Worm (Caenorhabditis elegans): ENCODE data around the gene C43H6.12.

Gene C43H6.12

ce11 chrX:2409243-2409741 is at the start of gene C43H6.12, which contains the start of gene trpp-12:
Gene C43H6.12 (plus strand): TSS chrX:2409607.
Gene trpp-12 (plus strand): TSS chrX:2409691.
- TF ChIP-seq W03F9.2 (tag; optimal IDR thresholded peaks at IDR 0.05) = no peak
- TF ChIP-seq dao-5 (tag; optimal IDR thresholded peaks at IDR 0.05) = no peak
- TF ChIP-seq him-1 (tag; optimal IDR thresholded peaks at IDR 0.05) = no peak

ce11 chrX:2359797-2360196 is 49.6 kb upstream of the C43H6.12 start, which contains the start of gene lgc-40:
Gene lgc-40 (plus strand): TSS chrX:2360097.
- TF ChIP-seq W03F9.2 (tag; optimal IDR thresholded peaks at IDR 0.05) (no peak), dao-5 (tag; optimal IDR thresholded peaks at IDR 0.05) (no peak), him-1 (tag; optimal IDR thresholded peaks at IDR 0.05) (no peak)

ce11 chrX:2362872-2363271 is 46.5 kb upstream of the C43H6.12 start:
- TF ChIP-seq W03F9.2 (tag; optimal IDR thresholded peaks at IDR 0.05) (no peak), dao-5 (tag; optimal IDR thresholded peaks at IDR 0.05) (no peak), him-1 (tag; optimal IDR thresholded peaks at IDR 0.05) (no peak)

- TF ChIP-seq W03F9.2 (tag; optimal IDR thresholded peaks at IDR 0.05) = peak; percentile 96
- no peak for TF ChIP-seq dao-5 (tag; optimal IDR thresholded peaks at IDR 0.05)
- TF ChIP-seq him-1 (tag; optimal IDR thresholded peaks at IDR 0.05) = peak; percentile 75
Measured at ce11 chrX:2364703-2365299, 44.6 kb upstream of the C43H6.12 start.

- no peak for TF ChIP-seq W03F9.2 (tag; optimal IDR thresholded peaks at IDR 0.05)
- TF ChIP-seq him-1 (tag; optimal IDR thresholded peaks at IDR 0.05) = no peak
- TF ChIP-seq dao-5 (tag; optimal IDR thresholded peaks at IDR 0.05) = no peak
Measured at ce11 chrX:2365890-2366289, 43.5 kb upstream of the C43H6.12 start, which contains the start of gene T24D8.6. Gene T24D8.6 (minus strand): TSS chrX:2365990.

ce11 chrX:2368042-2368814 is 41.2 kb upstream of the C43H6.12 start:
- no peak for TF ChIP-seq W03F9.2 (tag; optimal IDR thresholded peaks at IDR 0.05)
- no peak for TF ChIP-seq dao-5 (tag; optimal IDR thresholded peaks at IDR 0.05)
- no peak for TF ChIP-seq him-1 (tag; optimal IDR thresholded peaks at IDR 0.05)

- no peak for TF ChIP-seq W03F9.2 (tag; optimal IDR thresholded peaks at IDR 0.05)
- no peak for TF ChIP-seq dao-5 (tag; optimal IDR thresholded peaks at IDR 0.05)
- no peak for TF ChIP-seq him-1 (tag; optimal IDR thresholded peaks at IDR 0.05)
Measured at ce11 chrX:2369073-2369472, 40.3 kb upstream of the C43H6.12 start.

ce11 chrX:2370655-2371054 is 38.8 kb upstream of the C43H6.12 start:
- TF ChIP-seq W03F9.2 (tag; optimal IDR thresholded peaks at IDR 0.05) = no peak
- TF ChIP-seq dao-5 (tag; optimal IDR thresholded peaks at IDR 0.05) = no peak
- no peak for TF ChIP-seq him-1 (tag; optimal IDR thresholded peaks at IDR 0.05)

- TF ChIP-seq dao-5 (tag; optimal IDR thresholded peaks at IDR 0.05) (no peak), him-1 (tag; optimal IDR thresholded peaks at IDR 0.05) (no peak), W03F9.2 (tag; optimal IDR thresholded peaks at IDR 0.05) (no peak)
Measured at ce11 chrX:2372134-2372533, 37.3 kb upstream of the C43H6.12 start.

- TF ChIP-seq him-1 (tag; optimal IDR thresholded peaks at IDR 0.05) (no peak), W03F9.2 (tag; optimal IDR thresholded peaks at IDR 0.05) (no peak), dao-5 (tag; optimal IDR thresholded peaks at IDR 0.05) (no peak)
Measured at ce11 chrX:2375300-2376035, 33.9 kb upstream of the C43H6.12 start, which contains the start of gene F47G3.3. Gene F47G3.3 (plus strand): TSS chrX:2375985.

- no peak for TF ChIP-seq dao-5 (tag; optimal IDR thresholded peaks at IDR 0.05)
- no peak for TF ChIP-seq W03F9.2 (tag; optimal IDR thresholded peaks at IDR 0.05)
- TF ChIP-seq him-1 (tag; optimal IDR thresholded peaks at IDR 0.05) = no peak
Measured at ce11 chrX:2380818-2381217, 28.6 kb upstream of the C43H6.12 start.

ce11 chrX:2381282-2381681 is 28.1 kb upstream of the C43H6.12 start, which contains the start of gene F47G3.4:
Gene F47G3.4 (plus strand): TSS chrX:2381582.
- no peak for TF ChIP-seq W03F9.2 (tag; optimal IDR thresholded peaks at IDR 0.05)
- no peak for TF ChIP-seq dao-5 (tag; optimal IDR thresholded peaks at IDR 0.05)
- no peak for TF ChIP-seq him-1 (tag; optimal IDR thresholded peaks at IDR 0.05)

ce11 chrX:2382227-2382626 is 27.2 kb upstream of the C43H6.12 start:
- TF ChIP-seq him-1 (tag; optimal IDR thresholded peaks at IDR 0.05) (no peak), W03F9.2 (tag; optimal IDR thresholded peaks at IDR 0.05) (peak; percentile 17), dao-5 (tag; optimal IDR thresholded peaks at IDR 0.05) (no peak)
